Worm (Caenorhabditis elegans): Measurements from ENCODE around the gene C44H9.4.

ce11 chrV:12809876-12810275 lies 25.6 kb upstream of the C44H9.4 start, which contains the start of gene ZC443.1:
- TF ChIP-seq ama-1 (optimal IDR thresholded peaks at IDR 0.05) (no peak), hnd-1 (tag; optimal IDR thresholded peaks at IDR 0.05) (no peak), tra-4 (tag; optimal IDR thresholded peaks at IDR 0.05) (no peak), aly-1 (tag; optimal IDR thresholded peaks at IDR 0.05) (no peak), hmbx-1 (tag; optimal IDR thresholded peaks at IDR 0.05) (no peak), scrt-1 (GFP tag; IDR thresholded peaks at IDR 0.05) (no peak), ceh-36 (tag; optimal IDR thresholded peaks at IDR 0.05) (no peak), B0310.2 (tag; optimal IDR thresholded peaks at IDR 0.05) (no peak), hmg-4 (GFP tag; optimal IDR thresholded peaks at IDR 0.05) (no peak), tbx-37 (GFP tag; conservative IDR thresholded peaks at IDR 0.05) (no peak), sea-1 (GFP tag; conservative IDR thresholded peaks at IDR 0.05) (no peak)
